Fruit fly (Drosophila melanogaster) S2 (cell line): ENCODE results near the gene BBIP1.

Source experiments
- CG8478 ChIP-seq: fragments of >200 bp; optimal IDR thresholded peaks from 2 replicates; lab custom pipeline; 2018
- CTCF ChIP-seq, 2 experiments: fragments of >200 bp; optimal IDR thresholded peaks; 2 replicates each; lab custom pipeline; 2018

- TF ChIP-seq CG8478 (lab: Kevin White, UChicago) = no peak
- TF ChIP-seq CTCF (optimal IDR thresholded peaks at IDR 0.05; lab: Kevin White, UChicago) = no peak
Observed at dm6 chr3R:9424061-9424665, 20.0 kb downstream of the BBIP1 start.
